3 fruit fly cellular contexts compared by ENCODE assay signal in the genomic region with DNA sequence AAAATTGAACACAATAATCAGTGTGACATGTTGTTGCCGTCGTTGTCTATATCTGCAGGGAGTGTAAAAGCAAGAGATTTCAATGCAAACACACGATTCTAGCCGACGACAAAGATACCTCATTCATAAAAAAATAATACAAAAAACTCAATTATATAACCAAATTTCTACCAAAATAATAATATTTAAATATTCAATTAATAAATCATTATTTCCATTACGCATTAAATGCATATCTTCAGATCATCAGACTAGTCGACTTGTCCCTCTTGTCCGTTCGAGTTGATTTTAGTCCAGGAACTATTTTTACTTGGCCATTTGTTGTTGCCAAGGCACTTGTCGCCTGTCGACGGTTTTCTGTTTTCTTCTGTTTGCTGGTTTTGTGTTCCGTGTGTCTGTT.
TF ChIP-seq lines count a peak whose summit lies in the region.

No protein-coding gene starts in this region.

TF ChIP-seq in whole organism, prepupa, 60 proteins besides CTCF, POLR2A, EP300 and RAD21 (continues in another document):
- TF ChIP-seq CG3032 (tag; optimal IDR thresholded peaks at IDR 0.05; lab: Kevin White, UChicago) (peak; percentile 74), CG6276 (GFP tag; optimal IDR thresholded peaks at IDR 0.05; lab: Kevin White, UChicago) (peak; percentile 1), CG10631 (GFP tag; optimal IDR thresholded peaks at IDR 0.05; lab: Kevin White, UChicago) (peak; percentile 75), Hr38 (GFP tag; optimal IDR thresholded peaks at IDR 0.05; lab: Kevin White, UChicago) (no peak), esn (GFP tag; optimal IDR thresholded peaks at IDR 0.05; lab: Kevin White, UChicago) (no peak), CG6854 (GFP tag; optimal IDR thresholded peaks at IDR 0.05; lab: Kevin White, UChicago) (no peak), achi (GFP tag; optimal IDR thresholded peaks at IDR 0.05; lab: Kevin White, UChicago) (peak; percentile 69), fd85E (GFP tag; optimal IDR thresholded peaks at IDR 0.05; lab: Kevin White, UChicago) (no peak), net (GFP tag; optimal IDR thresholded peaks at IDR 0.05; lab: Kevin White, UChicago) (peak; percentile 13), CG6163 (GFP tag; IDR thresholded peaks at IDR 0.05; lab: Robert Waterston, UW) (peak; percentile 25; the same call in 1 of the 3 replicates), CG15336 (GFP tag; IDR thresholded peaks at IDR 0.05; lab: Robert Waterston, UW) (peak; percentile 62), Blimp-1 (GFP tag; optimal IDR thresholded peaks at IDR 0.05; lab: Kevin White, UChicago) (no peak), acj6 (GFP tag; optimal IDR thresholded peaks at IDR 0.05; lab: Kevin White, UChicago) (peak; percentile 68), Met (GFP tag; optimal IDR thresholded peaks at IDR 0.05; lab: Kevin White, UChicago) (no peak), CG8319 (GFP tag; optimal IDR thresholded peaks at IDR 0.05; lab: Kevin White, UChicago) (no peak), CG10669 (GFP tag; optimal IDR thresholded peaks at IDR 0.05; lab: Kevin White, UChicago) (peak; percentile 74), OdsH (GFP tag; optimal IDR thresholded peaks at IDR 0.05; lab: Kevin White, UChicago) (peak; percentile 60), pdm3 (GFP tag; optimal IDR thresholded peaks at IDR 0.05; lab: Kevin White, UChicago) (peak; percentile 37), dsx (GFP tag; optimal IDR thresholded peaks at IDR 0.05; lab: Kevin White, UChicago; ENCODE audit: poor library complexity, severe bottlenecking) (peak; percentile 77), Smox (GFP tag; optimal IDR thresholded peaks at IDR 0.05; lab: Kevin White, UChicago) (no peak), salr (GFP tag; optimal IDR thresholded peaks at IDR 0.05; lab: Kevin White, UChicago) (peak; percentile 16 to 41), CG7368 (GFP tag; optimal IDR thresholded peaks at IDR 0.05; lab: Kevin White, UChicago) (no peak), ss (GFP tag; optimal IDR thresholded peaks at IDR 0.05; lab: Kevin White, UChicago) (peak; percentile 54 to 60), Sox14 (GFP tag; optimal IDR thresholded peaks at IDR 0.05; lab: Kevin White, UChicago) (no peak), CG8632 (GFP tag; optimal IDR thresholded peaks at IDR 0.05; lab: Kevin White, UChicago) (peak; percentile 48), CG31627 (GFP tag; optimal IDR thresholded peaks at IDR 0.05; lab: Kevin White, UChicago) (no peak), CG11762 (GFP tag; optimal IDR thresholded peaks at IDR 0.05; lab: Kevin White, UChicago; ENCODE audit: insufficient read depth) (peak; percentile 18), CG6808 (GFP tag; optimal IDR thresholded peaks at IDR 0.05; lab: Kevin White, UChicago) (peak; percentile 64)

TF ChIP-seq in whole organism, pupa, 21 proteins besides CTCF, POLR2A, EP300 and RAD21:
- TF ChIP-seq CG10348 (GFP tag; IDR thresholded peaks at IDR 0.05; lab: Robert Waterston, UW) (no peak), CG17806 (tag; optimal IDR thresholded peaks at IDR 0.05; lab: Kevin White, UChicago) (peak; percentile 82), gl (tag; optimal IDR thresholded peaks at IDR 0.05; lab: Kevin White, UChicago) (peak; percentile 51), CG8159 (tag; optimal IDR thresholded peaks at IDR 0.05; lab: Kevin White, UChicago) (peak; percentile 85), CG4496 (GFP tag; IDR thresholded peaks at IDR 0.05; lab: Robert Waterston, UW) (no peak), EcR (GFP tag; optimal IDR thresholded peaks at IDR 0.05; lab: Kevin White, UChicago) (no peak), rn (GFP tag; IDR thresholded peaks at IDR 0.05; lab: Robert Waterston, UW) (no peak), CG34367 (tag; optimal IDR thresholded peaks at IDR 0.05; lab: Kevin White, UChicago) (peak; percentile 77), fd96Ca (GFP tag; IDR thresholded peaks at IDR 0.05; lab: Robert Waterston, UW) (no peak), CG13204 (GFP tag; optimal IDR thresholded peaks at IDR 0.05; lab: Kevin White, UChicago) (no peak), Snoo (tag; optimal IDR thresholded peaks at IDR 0.05; lab: Kevin White, UChicago) (no peak), Ets98B (GFP tag; IDR thresholded peaks at IDR 0.05; lab: Robert Waterston, UW) (peak; percentile 12; the same call in 1 of the 2 replicates), CG32121 (GFP tag; IDR thresholded peaks at IDR 0.05; lab: Robert Waterston, UW) (no peak), CG8301 (tag; optimal IDR thresholded peaks at IDR 0.05; lab: Kevin White, UChicago) (peak; percentile 60), CG9948 (tag; optimal IDR thresholded peaks at IDR 0.05; lab: Kevin White, UChicago) (peak; percentile 86), Pif1B (GFP tag; optimal IDR thresholded peaks at IDR 0.05; lab: Kevin White, UChicago) (peak; percentile 50), CG12605 (GFP tag; IDR thresholded peaks at IDR 0.05; lab: Robert Waterston, UW) (peak; percentile 52; the same call in 1 of the 2 replicates), D1 (tag; optimal IDR thresholded peaks at IDR 0.05; lab: Kevin White, UChicago) (peak; percentile 53), CG14655 (GFP tag; optimal IDR thresholded peaks at IDR 0.05; lab: Kevin White, UChicago) (peak; percentile 74), CG15710 (tag; optimal IDR thresholded peaks at IDR 0.05; lab: Kevin White, UChicago) (peak; percentile 79), Pif1A (GFP tag; optimal IDR thresholded peaks at IDR 0.05; lab: Kevin White, UChicago) (peak; percentile 35)
TF ChIP-seq in whole organism, pupa: peak in this region for 13.

TF ChIP-seq in whole organism, wandering third instar larva, 38 proteins besides CTCF, POLR2A, EP300 and RAD21:
- TF ChIP-seq fru (GFP tag; optimal IDR thresholded peaks at IDR 0.05; lab: Kevin White, UChicago) (peak; percentile 9), Abd-B (GFP tag; optimal IDR thresholded peaks at IDR 0.05; lab: Kevin White, UChicago) (no peak)
TF ChIP-seq in whole organism, wandering third instar larva: peak in this region for 1.
